Fruit fly (Drosophila melanogaster) whole organism, embryonic: ENCODE data around the gene CG45061.

ENCODE experiments used
- CG18476 ChIP-seq: fragments of 200-800 bp; sonication (Bioruptor generic); optimal IDR thresholded peaks from 2 replicates; lab custom pipeline; 2016; ENCODE audit warnings: missing biosample characterization, mild to moderate bottlenecking, missing genetic modification characterization
- dmrt11E ChIP-seq: fragments of 200-800 bp; sonication (Bioruptor generic); optimal IDR thresholded peaks from 3 replicates; lab custom pipeline; 2018; ENCODE audit warnings: missing biosample characterization, mild to moderate bottlenecking, missing genetic modification characterization, moderate library complexity

dm6 chrX:9871632-9872031, at the start of gene CG45061:
- TF ChIP-seq dmrt11E (no peak), CG18476 (no peak)
